Fruit fly (Drosophila melanogaster) whole organism, wandering third instar larva: ENCODE results near the gene Dok.

Experiments used
- Abd-B ChIP-seq: fragments of >200 bp; optimal IDR thresholded peaks from 2 replicates; lab custom pipeline; 2017; ENCODE audit warnings: missing biosample characterization, missing genetic modification characterization
- CG32264 ChIP-seq: fragments of 200-800 bp; sonication (Bioruptor generic); optimal IDR thresholded peaks from 2 replicates; lab custom pipeline; 2016; ENCODE audit warnings: missing biosample characterization, missing genetic modification characterization
- CG9705 ChIP-seq: fragments of 200-800 bp; sonication (Bioruptor generic); optimal IDR thresholded peaks from 2 replicates; lab custom pipeline; 2018; ENCODE audit warnings: missing biosample characterization, mild to moderate bottlenecking, missing genetic modification characterization
- CrebA ChIP-seq: fragments of 200-800 bp; sonication (Bioruptor generic); optimal IDR thresholded peaks from 2 replicates; lab custom pipeline; 2016; ENCODE audit warnings: missing biosample characterization, mild to moderate bottlenecking, missing genetic modification characterization, borderline replicate concordance
- Dfd ChIP-seq: fragments of >200 bp; optimal IDR thresholded peaks from 2 replicates; lab custom pipeline; 2017; ENCODE audit warnings: missing biosample characterization, missing genetic modification characterization
- Dif ChIP-seq: fragments of 200-275, 200-300 bp; sonication (Bioruptor generic); optimal IDR thresholded peaks from 2 replicates; lab custom pipeline; 2018; ENCODE audit warnings: missing biosample characterization, missing genetic modification characterization; ENCODE audit not compliant: partially characterized antibody
- GATAd ChIP-seq: sonication (Bioruptor generic); optimal IDR thresholded peaks from 2 replicates; lab custom pipeline; 2016; ENCODE audit warnings: missing biosample characterization, missing genetic modification characterization
- HLH106 ChIP-seq: fragments of 200-800 bp; optimal IDR thresholded peaks from 3 replicates; lab custom pipeline; 2019; ENCODE audit warnings: missing biosample characterization, mild to moderate bottlenecking, missing genetic modification characterization, moderate library complexity
- Hnf4 ChIP-seq: fragments of 200-800 bp; sonication (Bioruptor generic); optimal IDR thresholded peaks from 2 replicates; lab custom pipeline; 2016; ENCODE audit warnings: missing biosample characterization, mild to moderate bottlenecking, missing genetic modification characterization
- Hr78 ChIP-seq: fragments of >200 bp; optimal IDR thresholded peaks from 2 replicates; lab custom pipeline; 2017; ENCODE audit warnings: missing biosample characterization, missing genetic modification characterization
- Hr83 ChIP-seq: fragments of 200-300 bp; sonication (Bioruptor generic); optimal IDR thresholded peaks from 2 replicates; lab custom pipeline; 2016; ENCODE audit warnings: missing biosample characterization, mild to moderate bottlenecking, missing genetic modification characterization, moderate library complexity; ENCODE audit not compliant: poor library complexity, severe bottlenecking
- Jra ChIP-seq: sonication (Bioruptor generic); optimal IDR thresholded peaks from 2 replicates; lab custom pipeline; 2016; ENCODE audit warnings: missing biosample characterization, missing genetic modification characterization
- Mio ChIP-seq: sonication (Bioruptor generic); optimal IDR thresholded peaks from 2 replicates; lab custom pipeline; 2016; ENCODE audit warnings: missing biosample characterization, missing genetic modification characterization
- Myc ChIP-seq: fragments of >200 bp; optimal IDR thresholded peaks from 2 replicates; lab custom pipeline; 2017
- N ChIP-seq: fragments of >200 bp; optimal IDR thresholded peaks from 2 replicates; lab custom pipeline; 2018; ENCODE audit warnings: missing biosample characterization, missing external identifiers, missing genetic modification characterization
- OdsH ChIP-seq: fragments of 200-800 bp; sonication (Bioruptor generic); optimal IDR thresholded peaks from 2 replicates; lab custom pipeline; 2016; ENCODE audit warnings: missing biosample characterization, mild to moderate bottlenecking, missing genetic modification characterization
- Rel ChIP-seq, 2 experiments: fragments of 200-800 bp; sonication (Bioruptor generic) in 1 of 2; optimal IDR thresholded peaks; 2 replicates in 1 of 2; 3 replicates in 1 of 2; lab custom pipeline; 2016 to 2019; ENCODE audit warnings: mild to moderate bottlenecking in 2 of 2, missing biosample characterization in 2 of 2, missing genetic modification characterization in 2 of 2, moderate library complexity in 1 of 2
- Sp1 ChIP-seq: fragments of 200-800 bp; sonication (Bioruptor generic); optimal IDR thresholded peaks from 3 replicates; lab custom pipeline; 2019; ENCODE audit warnings: missing biosample characterization, mild to moderate bottlenecking, missing genetic modification characterization, moderate library complexity
- Vsx2 ChIP-seq: fragments of 200-300, 225-300 bp; sonication (Bioruptor generic); optimal IDR thresholded peaks from 2 replicates; lab custom pipeline; 2018; ENCODE audit warnings: missing biosample characterization, missing genetic modification characterization; ENCODE audit not compliant: partially characterized antibody
- br ChIP-seq: fragments of 200-800 bp; sonication (Bioruptor generic); optimal IDR thresholded peaks from 2 replicates; lab custom pipeline; 2016; ENCODE audit warnings: missing biosample characterization, missing genetic modification characterization
- brk ChIP-seq: fragments of 200-800 bp; sonication (Bioruptor generic); optimal IDR thresholded peaks from 2 replicates; lab custom pipeline; 2016; ENCODE audit warnings: missing biosample characterization, mild to moderate bottlenecking, missing genetic modification characterization
- dl ChIP-seq, 2 experiments: fragments of 175-275, 200-275 bp in 1 of 2; fragments of 200-275 bp in 1 of 2; sonication (Bioruptor generic); optimal IDR thresholded peaks; lab custom pipeline; 2018; ENCODE audit warnings: mild to moderate bottlenecking in 2 of 2, missing biosample characterization in 2 of 2, missing genetic modification characterization in 2 of 2, moderate library complexity in 2 of 2; ENCODE audit not compliant: partially characterized antibody in 2 of 2, insufficient read depth in 1 of 2
- dmrt93B ChIP-seq: fragments of 200-800 bp; sonication (Bioruptor generic); optimal IDR thresholded peaks from 2 replicates; lab custom pipeline; 2018; ENCODE audit warnings: missing biosample characterization, mild to moderate bottlenecking, missing genetic modification characterization
- dsf ChIP-seq: sonication (Bioruptor generic); optimal IDR thresholded peaks from 2 replicates; lab custom pipeline; 2016; ENCODE audit warnings: missing biosample characterization, missing genetic modification characterization, borderline replicate concordance
- ey ChIP-seq: fragments of 200-800 bp; sonication (Bioruptor generic); optimal IDR thresholded peaks from 2 replicates; lab custom pipeline; 2016; ENCODE audit warnings: missing biosample characterization, missing genetic modification characterization
- foxo ChIP-seq, 2 experiments: fragments of 200-800 bp; sonication (Bioruptor generic); optimal IDR thresholded peaks; 2 replicates in 1 of 2; 3 replicates in 1 of 2; lab custom pipeline; 2016 to 2017; ENCODE audit warnings: missing biosample characterization in 2 of 2, missing genetic modification characterization in 2 of 2
- fru ChIP-seq: fragments of 200-800 bp; sonication (Bioruptor generic); optimal IDR thresholded peaks from 3 replicates; lab custom pipeline; 2016; ENCODE audit warnings: missing biosample characterization, mild to moderate bottlenecking, missing genetic modification characterization
- h ChIP-seq: fragments of 200-800 bp; sonication (Bioruptor generic); optimal IDR thresholded peaks from 3 replicates; lab custom pipeline; 2016; ENCODE audit warnings: missing biosample characterization, mild to moderate bottlenecking, missing genetic modification characterization
- jim ChIP-seq: fragments of 175-275, 200-325 bp; sonication (Bioruptor generic); optimal IDR thresholded peaks from 2 replicates; lab custom pipeline; 2016; ENCODE audit warnings: missing biosample characterization, mild to moderate bottlenecking, missing genetic modification characterization
- lola ChIP-seq: fragments of >200 bp; optimal IDR thresholded peaks from 2 replicates; lab custom pipeline; 2017; ENCODE audit warnings: missing biosample characterization, missing genetic modification characterization
- pan ChIP-seq: fragments of >200 bp; optimal IDR thresholded peaks from 2 replicates; lab custom pipeline; 2017
- psq ChIP-seq: fragments of 200-800 bp; sonication (Bioruptor generic); optimal IDR thresholded peaks from 3 replicates; lab custom pipeline; 2017; ENCODE audit warnings: missing biosample characterization, mild to moderate bottlenecking, missing genetic modification characterization, moderate library complexity
- rgr ChIP-seq: fragments of 200-800 bp; sonication (Bioruptor generic); optimal IDR thresholded peaks from 3 replicates; lab custom pipeline; 2016; ENCODE audit warnings: missing biosample characterization, mild to moderate bottlenecking, missing genetic modification characterization
- sage ChIP-seq: fragments of 200-800 bp; sonication (Bioruptor generic); optimal IDR thresholded peaks from 2 replicates; lab custom pipeline; 2016; ENCODE audit warnings: missing biosample characterization, mild to moderate bottlenecking, missing genetic modification characterization
- sv ChIP-seq: fragments of 200-800 bp; sonication (Bioruptor generic); optimal IDR thresholded peaks from 3 replicates; lab custom pipeline; 2016; ENCODE audit warnings: missing biosample characterization, missing genetic modification characterization
- tai ChIP-seq: sonication (Bioruptor generic); optimal IDR thresholded peaks from 2 replicates; lab custom pipeline; 2016; ENCODE audit warnings: missing biosample characterization, missing genetic modification characterization
- usp ChIP-seq: fragments of >200 bp; optimal IDR thresholded peaks from 2 replicates; lab custom pipeline; 2017; ENCODE audit warnings: missing biosample characterization, missing genetic modification characterization
- woc ChIP-seq: sonication (Bioruptor generic); optimal IDR thresholded peaks from 2 replicates; lab custom pipeline; 2016; ENCODE audit warnings: missing biosample characterization, mild to moderate bottlenecking, missing genetic modification characterization

Gene Dok

DNA sequence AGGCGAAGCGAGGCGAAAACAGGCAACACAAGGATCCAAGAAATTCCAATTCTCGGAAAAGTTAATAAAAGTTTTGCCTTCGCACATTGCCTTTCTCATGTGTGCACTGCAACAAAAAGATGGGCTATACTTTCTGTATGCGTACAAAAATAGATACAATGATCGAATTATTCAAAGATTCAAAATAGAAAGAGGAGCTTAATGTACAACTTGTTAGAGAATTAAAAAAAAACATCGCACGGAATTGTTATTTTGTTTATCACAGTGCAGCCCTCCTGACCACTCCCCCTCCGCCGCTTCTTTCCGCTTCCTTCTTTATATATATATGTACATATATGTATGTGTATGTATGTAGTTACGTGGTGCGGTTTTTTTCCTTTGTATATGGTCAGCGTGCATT, 21.7 kb upstream of the Dok start:
- TF ChIP-seq HLH106 (tag; lab: Kevin White, UChicago) = peak; percentile 87
- peak; percentile 73 for TF ChIP-seq woc (GFP tag; lab: Kevin White, UChicago)
- no peak for TF ChIP-seq Mio (GFP tag; lab: Kevin White, UChicago)
- TF ChIP-seq sage = peak; percentile 86
- TF ChIP-seq GATAd (GFP tag; lab: Kevin White, UChicago) = peak; percentile 5
- TF ChIP-seq dsf (GFP tag; lab: Kevin White, UChicago) = peak; percentile 73
- peak; percentile 72 for TF ChIP-seq Jra (GFP tag; lab: Kevin White, UChicago)
- TF ChIP-seq h (GFP tag; lab: Kevin White, UChicago) = peak; percentile 93
- TF ChIP-seq N (GFP tag; lab: Kevin White, UChicago) = no peak
- peak; percentile 91 for TF ChIP-seq rgr
- TF ChIP-seq Hr83 = peak; percentile 2
- TF ChIP-seq CG32264 (GFP tag; lab: Kevin White, UChicago) = peak; percentile 68
- peak; percentile 89 for TF ChIP-seq tai (GFP tag; lab: Kevin White, UChicago)
- TF ChIP-seq sv = no peak
- TF ChIP-seq Hr78 (GFP tag; lab: Kevin White, UChicago) = no peak
- no peak for TF ChIP-seq Myc (lab: Kevin White, UChicago)
- TF ChIP-seq br (GFP tag; lab: Kevin White, UChicago) = peak; percentile 88
- no peak for TF ChIP-seq Dif (GFP tag; lab: Kevin White, UChicago)
- peak; percentile 93 for TF ChIP-seq Sp1 (GFP tag; lab: Kevin White, UChicago)
- TF ChIP-seq usp = no peak
- no peak for TF ChIP-seq jim
- TF ChIP-seq Vsx2 (GFP tag; lab: Kevin White, UChicago) = no peak
- peak; percentile 89 for TF ChIP-seq OdsH (GFP tag; lab: Kevin White, UChicago)
- TF ChIP-seq brk (GFP tag; lab: Kevin White, UChicago) = no peak
- TF ChIP-seq Hnf4 (GFP tag; lab: Kevin White, UChicago) = peak; percentile 90
- peak; percentile 95 for TF ChIP-seq fru (GFP tag; lab: Kevin White, UChicago)
- TF ChIP-seq Rel (GFP tag; optimal IDR thresholded peaks at IDR 0.05; lab: Kevin White, UChicago) = peak; percentile 19
- peak; percentile 41 for TF ChIP-seq Rel (tag; optimal IDR thresholded peaks at IDR 0.05; lab: Kevin White, UChicago)
- TF ChIP-seq foxo (GFP tag; optimal IDR thresholded peaks at IDR 0.05; lab: Kevin White, UChicago) = peak in 1 of 2 experiments; percentile 94
- no peak for TF ChIP-seq Dfd (GFP tag; lab: Kevin White, UChicago)
- TF ChIP-seq pan = no peak
- no peak for TF ChIP-seq lola (GFP tag; lab: Kevin White, UChicago)
- peak; percentile 80 for TF ChIP-seq psq
- TF ChIP-seq CrebA (GFP tag; lab: Kevin White, UChicago) = peak; percentile 64
- TF ChIP-seq Abd-B = no peak
- TF ChIP-seq ey (GFP tag; lab: Kevin White, UChicago) = peak; percentile 92
- TF ChIP-seq dmrt93B = peak; percentile 88
- TF ChIP-seq dl (GFP tag; optimal IDR thresholded peaks at IDR 0.05; lab: Kevin White, UChicago; ENCODE audit: insufficient read depth in 1 of 2, partially characterized antibody in 2 of 2) = no peak
- peak; percentile 86 for TF ChIP-seq CG9705 (GFP tag; lab: Kevin White, UChicago)

DNA sequence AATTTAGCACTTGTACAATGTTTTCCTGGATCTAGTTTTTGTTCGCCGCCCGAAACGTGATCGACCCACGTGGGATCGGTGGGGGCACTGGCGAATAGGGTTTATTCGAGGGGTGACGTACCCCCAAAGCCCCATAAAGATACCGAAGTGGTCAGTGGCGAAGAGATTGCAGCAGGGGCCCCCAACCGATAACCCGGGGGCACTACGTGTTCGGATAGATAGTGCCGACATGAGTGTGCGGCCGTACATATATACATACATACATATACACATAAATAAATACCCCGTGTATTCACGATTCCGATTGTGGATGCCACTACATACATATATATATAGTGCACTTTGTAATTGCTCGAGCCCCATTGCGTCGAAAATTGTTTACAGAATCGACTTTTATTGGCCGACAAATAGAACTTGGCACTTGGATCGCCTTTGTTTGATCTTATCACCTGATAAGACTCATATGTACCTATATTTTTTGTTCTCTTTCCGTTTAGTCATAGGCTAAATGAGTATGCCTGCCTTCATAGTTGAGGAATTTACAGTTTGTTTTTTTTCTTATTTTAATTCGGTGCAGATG, 20.1 kb upstream of the Dok start:
- TF ChIP-seq psq (no peak), Dif (GFP tag; lab: Kevin White, UChicago) (no peak), Rel (GFP tag; optimal IDR thresholded peaks at IDR 0.05; lab: Kevin White, UChicago) (no peak), Rel (tag; optimal IDR thresholded peaks at IDR 0.05; lab: Kevin White, UChicago) (peak; percentile 31), ey (GFP tag; lab: Kevin White, UChicago) (no peak)
